Fruit fly (Drosophila melanogaster): Measurements from ENCODE around the gene CG3792.

The CG3792 gene

DNA sequence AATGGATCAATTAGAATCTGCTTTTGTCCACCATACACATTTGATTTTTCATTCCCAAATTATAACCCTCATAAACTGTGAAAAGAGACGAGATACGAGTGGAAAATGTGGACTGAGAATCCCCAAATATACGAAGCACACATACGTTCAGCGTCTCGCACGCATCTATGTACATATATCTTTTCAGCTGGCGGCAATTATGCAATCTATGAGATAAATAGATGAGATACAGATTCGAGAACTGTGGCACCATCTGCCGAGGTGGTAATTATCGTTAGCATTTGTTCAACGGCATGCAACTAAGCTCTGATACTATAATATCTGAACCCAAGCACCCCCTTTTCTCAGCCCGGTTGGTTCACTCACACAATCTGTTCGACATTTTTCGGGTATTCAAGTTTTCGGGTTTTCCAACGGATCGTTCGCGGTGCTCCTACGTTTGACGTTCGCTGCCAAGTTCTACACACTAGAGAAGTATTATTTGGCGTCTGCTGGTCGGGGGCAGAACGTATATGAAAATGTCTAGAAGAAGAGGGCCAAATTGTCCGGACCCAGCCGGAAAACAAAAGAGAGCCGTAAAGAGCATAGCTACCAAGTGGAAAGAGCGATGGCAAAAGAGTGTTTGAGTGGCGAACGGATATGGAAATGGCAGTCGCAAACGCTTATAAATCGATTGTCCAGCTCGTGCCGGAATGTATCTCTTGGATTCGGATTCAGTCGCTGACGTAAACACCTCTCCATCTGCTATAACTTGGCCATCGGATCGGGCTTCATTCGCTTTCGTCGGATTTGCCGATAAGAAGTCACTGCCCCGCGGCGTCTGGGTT is 18.1 kb downstream of the CG3792 start:
- TF ChIP-seq rgr (GFP tag; optimal IDR thresholded peaks at IDR 0.05) (no peak), CG32264 (GFP tag; optimal IDR thresholded peaks at IDR 0.05) (no peak), ey (GFP tag; optimal IDR thresholded peaks at IDR 0.05) (no peak), dmrt93B (GFP tag; optimal IDR thresholded peaks at IDR 0.05) (no peak), brk (GFP tag; optimal IDR thresholded peaks at IDR 0.05) (no peak), Hnf4 (GFP tag; optimal IDR thresholded peaks at IDR 0.05) (no peak), Sp1 (GFP tag; optimal IDR thresholded peaks at IDR 0.05) (no peak), Abd-B (GFP tag; optimal IDR thresholded peaks at IDR 0.05) (no peak), pan (optimal IDR thresholded peaks at IDR 0.05) (no peak), woc (GFP tag; optimal IDR thresholded peaks at IDR 0.05) (no peak)

DNA sequence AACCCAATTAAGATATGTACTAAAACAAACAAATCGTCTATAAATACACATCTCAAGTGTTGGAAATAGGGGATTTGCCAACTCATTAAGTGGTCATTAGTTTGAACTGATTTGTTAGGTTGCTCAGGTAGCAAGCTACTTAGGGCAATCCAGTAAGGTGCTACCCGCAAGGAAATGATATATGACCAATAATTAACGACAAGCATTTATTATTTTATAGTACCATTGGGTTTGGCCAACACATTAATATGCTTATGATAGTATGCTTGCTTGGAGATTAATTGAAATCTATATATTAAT is 18.7 kb downstream of the CG3792 start:
- no peak for TF ChIP-seq jim (GFP tag; optimal IDR thresholded peaks at IDR 0.05)
- TF ChIP-seq GATAd (GFP tag; optimal IDR thresholded peaks at IDR 0.05), result no peak
- no peak for TF ChIP-seq Hr78 (GFP tag; optimal IDR thresholded peaks at IDR 0.05)
- TF ChIP-seq Dfd (GFP tag; optimal IDR thresholded peaks at IDR 0.05), result no peak
- TF ChIP-seq foxo (GFP tag; optimal IDR thresholded peaks at IDR 0.05), result no peak
- TF ChIP-seq sage (GFP tag; optimal IDR thresholded peaks at IDR 0.05), result no peak
- no peak for TF ChIP-seq OdsH (GFP tag; optimal IDR thresholded peaks at IDR 0.05)
- no peak for TF ChIP-seq dsf (GFP tag; optimal IDR thresholded peaks at IDR 0.05; ENCODE audit: borderline replicate concordance)

DNA sequence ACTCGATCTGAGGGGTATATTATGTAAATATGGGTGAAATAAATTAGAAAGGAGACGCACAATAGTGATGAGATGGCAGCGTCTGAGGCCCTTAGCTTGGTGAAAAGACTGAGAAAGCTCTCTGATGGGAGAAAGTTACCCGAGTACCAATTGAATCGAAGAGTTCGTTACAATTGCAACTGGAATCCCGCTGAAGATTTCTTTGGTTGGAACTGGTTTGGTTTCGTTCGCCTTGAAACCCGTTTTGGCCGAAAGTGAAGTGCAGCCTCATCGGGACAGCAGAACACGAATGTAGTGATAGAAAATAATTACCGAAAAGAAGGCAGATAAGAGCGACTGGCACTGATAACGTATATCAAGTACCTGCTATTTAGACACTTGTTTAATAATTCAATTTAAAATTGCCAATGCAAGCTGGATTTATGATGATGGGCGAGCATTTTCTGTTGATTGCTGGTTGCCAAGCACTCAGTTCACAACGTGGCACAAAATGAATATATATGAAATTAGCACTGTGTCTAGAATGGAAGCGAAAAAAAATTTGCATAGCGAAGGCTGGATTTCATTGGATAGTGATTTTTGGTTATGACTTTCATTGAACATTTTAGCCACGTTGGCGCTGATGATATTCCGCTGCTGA is 19.3 kb downstream of the CG3792 start:
- no peak for TF ChIP-seq OdsH (GFP tag; optimal IDR thresholded peaks at IDR 0.05)
- TF ChIP-seq Rel (GFP tag; optimal IDR thresholded peaks at IDR 0.05), result no peak
- TF ChIP-seq Rel (tag; optimal IDR thresholded peaks at IDR 0.05), result no peak
- TF ChIP-seq Sp1 (GFP tag; optimal IDR thresholded peaks at IDR 0.05), result no peak
- no peak for TF ChIP-seq Hr83 (GFP tag; optimal IDR thresholded peaks at IDR 0.05; ENCODE audit: poor library complexity, severe bottlenecking)
- TF ChIP-seq Vsx2 (GFP tag; optimal IDR thresholded peaks at IDR 0.05; ENCODE audit: partially characterized antibody), result no peak

DNA sequence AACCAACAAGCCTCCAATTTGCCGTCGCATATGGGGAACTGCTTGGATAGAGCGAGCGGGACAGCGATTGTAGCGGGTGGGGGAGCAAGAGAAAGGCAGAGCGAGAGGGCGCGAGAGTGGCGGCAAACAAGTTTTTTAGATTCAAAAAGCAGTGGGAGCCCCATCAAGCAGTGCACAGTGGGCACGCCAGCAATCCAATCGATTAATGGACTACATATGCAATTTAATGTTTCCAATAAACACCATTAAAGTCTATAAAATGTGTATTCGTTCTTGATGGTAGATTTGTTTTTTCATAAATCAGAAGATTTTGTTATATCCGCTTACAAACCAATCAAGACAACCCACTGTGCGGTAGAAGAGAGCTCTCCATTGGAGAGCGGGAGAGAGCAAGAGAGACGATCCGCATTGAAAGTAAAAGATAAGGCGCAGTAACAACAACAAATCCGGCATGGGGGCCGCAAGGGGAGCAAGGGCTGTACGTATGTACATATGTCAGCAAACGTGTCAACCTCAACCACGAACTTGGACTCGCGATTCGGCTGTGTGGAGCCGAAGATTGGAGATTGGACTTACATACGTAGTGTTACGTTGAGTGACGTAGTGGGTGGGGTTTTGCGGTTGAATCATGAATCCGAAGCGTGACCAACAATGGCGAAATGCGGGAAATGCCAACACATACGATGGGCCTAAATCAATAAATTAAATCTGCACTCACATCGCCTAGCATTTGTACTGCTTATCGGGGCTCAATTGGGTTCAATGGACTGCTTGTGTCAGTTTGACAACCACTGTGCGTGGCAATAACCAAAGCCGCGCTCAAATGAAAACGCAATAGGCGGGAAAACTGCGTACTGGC is 20.5 kb downstream of the CG3792 start:
- TF ChIP-seq ey (GFP tag; optimal IDR thresholded peaks at IDR 0.05) (peak; percentile 99), dsf (GFP tag; optimal IDR thresholded peaks at IDR 0.05; ENCODE audit: borderline replicate concordance) (peak; percentile 94), Rel (GFP tag; optimal IDR thresholded peaks at IDR 0.05) (peak; percentile 95), Rel (tag; optimal IDR thresholded peaks at IDR 0.05) (peak; percentile 97), jim (GFP tag; optimal IDR thresholded peaks at IDR 0.05) (no peak), Mio (GFP tag; optimal IDR thresholded peaks at IDR 0.05) (peak; percentile 92), br (GFP tag; optimal IDR thresholded peaks at IDR 0.05) (peak; percentile 99), CrebA (GFP tag; optimal IDR thresholded peaks at IDR 0.05; ENCODE audit: borderline replicate concordance) (peak; percentile 95), tai (GFP tag; optimal IDR thresholded peaks at IDR 0.05) (peak; percentile 97), h (GFP tag; optimal IDR thresholded peaks at IDR 0.05) (peak; percentile 99), Dif (GFP tag; optimal IDR thresholded peaks at IDR 0.05; ENCODE audit: partially characterized antibody) (peak; percentile 94), N (GFP tag; optimal IDR thresholded peaks at IDR 0.05) (peak; percentile 88), Dfd (GFP tag; optimal IDR thresholded peaks at IDR 0.05) (no peak), usp (GFP tag; optimal IDR thresholded peaks at IDR 0.05) (no peak), rgr (GFP tag; optimal IDR thresholded peaks at IDR 0.05) (peak; percentile 99), psq (GFP tag; optimal IDR thresholded peaks at IDR 0.05) (peak; percentile 95), Hnf4 (GFP tag; optimal IDR thresholded peaks at IDR 0.05) (peak; percentile 98), dl (GFP tag; optimal IDR thresholded peaks at IDR 0.05; ENCODE audit: insufficient read depth in 1 of 2, partially characterized antibody in 2 of 2) (peak; percentile 80 to 91), pan (optimal IDR thresholded peaks at IDR 0.05) (no peak), Vsx2 (GFP tag; optimal IDR thresholded peaks at IDR 0.05; ENCODE audit: partially characterized antibody) (peak; percentile 69), brk (GFP tag; optimal IDR thresholded peaks at IDR 0.05) (peak; percentile 94), HLH106 (tag; optimal IDR thresholded peaks at IDR 0.05) (peak; percentile 98), sage (GFP tag; optimal IDR thresholded peaks at IDR 0.05) (peak; percentile 96), CG32264 (GFP tag; optimal IDR thresholded peaks at IDR 0.05) (peak; percentile 98), fru (GFP tag; optimal IDR thresholded peaks at IDR 0.05) (peak; percentile 100), Myc (optimal IDR thresholded peaks at IDR 0.05) (peak; percentile 37), Abd-B (GFP tag; optimal IDR thresholded peaks at IDR 0.05) (no peak), Hr83 (GFP tag; optimal IDR thresholded peaks at IDR 0.05; ENCODE audit: poor library complexity, severe bottlenecking) (peak; percentile 92), Hr78 (GFP tag; optimal IDR thresholded peaks at IDR 0.05) (no peak), sv (GFP tag; optimal IDR thresholded peaks at IDR 0.05) (peak; percentile 98), Jra (GFP tag; optimal IDR thresholded peaks at IDR 0.05) (peak; percentile 97), dmrt93B (GFP tag; optimal IDR thresholded peaks at IDR 0.05) (peak; percentile 98), foxo (GFP tag; optimal IDR thresholded peaks at IDR 0.05) (peak; percentile 97 to 99), Sp1 (GFP tag; optimal IDR thresholded peaks at IDR 0.05) (peak; percentile 98), lola (GFP tag; optimal IDR thresholded peaks at IDR 0.05) (no peak)
